Worm (Caenorhabditis elegans): ENCODE results near the gene T05B4.9.

DNA sequence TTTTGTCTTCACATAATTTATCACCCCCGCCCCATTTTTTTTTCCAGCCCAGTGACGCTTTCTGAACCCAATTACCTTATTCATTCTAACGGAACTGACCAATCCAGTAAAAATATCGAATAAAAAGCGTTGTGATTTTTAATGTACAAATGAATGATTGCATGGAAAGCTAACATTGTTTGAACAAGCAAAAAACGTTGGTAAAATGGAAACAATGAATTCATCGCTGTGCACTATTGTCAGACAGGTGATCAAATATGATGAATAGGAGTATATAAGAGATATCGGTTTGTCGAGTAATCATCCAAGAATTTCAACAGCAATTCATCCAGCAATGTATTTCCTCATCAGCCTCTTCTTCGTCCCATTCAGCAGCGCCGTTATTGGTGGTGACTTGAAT lies 11.4 kb upstream of the T05B4.9 start, which contains the start of gene phat-4:
- TF ChIP-seq ZK546.5 (tag; optimal IDR thresholded peaks at IDR 0.05) (no peak), unc-62 (GFP tag; optimal IDR thresholded peaks at IDR 0.05) (no peak), ztf-11 (tag; optimal IDR thresholded peaks at IDR 0.05) (no peak), ztf-4 (tag; optimal IDR thresholded peaks at IDR 0.05) (no peak), dmd-4 (tag; optimal IDR thresholded peaks at IDR 0.05) (no peak), blmp-1 (tag; optimal IDR thresholded peaks at IDR 0.05; ENCODE audit: insufficient read depth) (no peak), skn-1 (tag; optimal IDR thresholded peaks at IDR 0.05) (no peak), snpc-4 (tag; optimal IDR thresholded peaks at IDR 0.05) (no peak), lin-39 (tag; optimal IDR thresholded peaks at IDR 0.05) (no peak), aly-2 (tag; optimal IDR thresholded peaks at IDR 0.05) (no peak), lin-11 (tag; optimal IDR thresholded peaks at IDR 0.05) (no peak), lin-13 (GFP tag; optimal IDR thresholded peaks at IDR 0.05) (no peak)
